Worm (Caenorhabditis elegans) whole organism, late embryonic: ENCODE results near the gene B0035.13.
"Not testable (repeated sequence)": the region's sequence is repeated elsewhere in the genome, so short reads cannot be mapped to it uniquely, and the experiment has no call there.

Source experiments
- C38D4.7 ChIP-seq: fragments of 200-800 bp; sonication (Bioruptor generic); optimal IDR thresholded peaks from 2 replicates; lab custom pipeline; 2018; ENCODE audit warnings: mild to moderate bottlenecking, missing genetic modification characterization, moderate library complexity, missing compliant biosample characterization
- F13H6.1 ChIP-seq: sonication (generic microtip); optimal IDR thresholded peaks from 2 replicates; lab custom pipeline; 2016; ENCODE audit warnings: missing genetic modification characterization, missing compliant biosample characterization
- T23F11.4 ChIP-seq: fragments of 200-800 bp; sonication (Bioruptor generic); optimal IDR thresholded peaks from 2 replicates; lab custom pipeline; 2018; ENCODE audit warnings: mild to moderate bottlenecking, missing genetic modification characterization, missing compliant biosample characterization
- Y22D7AL.16 ChIP-seq: sonication (generic microtip); optimal IDR thresholded peaks from 2 replicates; lab custom pipeline; 2016; ENCODE audit warnings: missing genetic modification characterization, missing compliant biosample characterization
- ama-1 ChIP-seq: fragments of 150-350 bp; optimal IDR thresholded peaks from 2 replicates; lab custom pipeline; 2014
- ceh-18 ChIP-seq: sonication (generic microtip); optimal IDR thresholded peaks from 2 replicates; lab custom pipeline; 2016; ENCODE audit warnings: missing genetic modification characterization, missing compliant biosample characterization
- ceh-31 ChIP-seq: sonication (generic microtip); optimal IDR thresholded peaks from 2 replicates; lab custom pipeline; 2016; ENCODE audit warnings: missing genetic modification characterization, missing compliant biosample characterization
- ceh-34 ChIP-seq: sonication (generic microtip); optimal IDR thresholded peaks from 2 replicates; lab custom pipeline; 2016; ENCODE audit warnings: mild to moderate bottlenecking, missing genetic modification characterization, missing compliant biosample characterization
- ceh-45 ChIP-seq: fragments of 200-800 bp; sonication (Bioruptor generic); IDR thresholded peaks from 2 replicates; pipeline ENCODE4 v1.3.6; 2022; ENCODE audit warnings: missing genetic modification reagents, missing genetic modification characterization, missing compliant biosample characterization
- ceh-6 ChIP-seq: fragments of 200-800 bp; sonication (Bioruptor generic); optimal IDR thresholded peaks from 2 replicates; lab custom pipeline; 2018; ENCODE audit warnings: mild to moderate bottlenecking, missing genetic modification characterization, missing compliant biosample characterization
- ceh-9 ChIP-seq: sonication (generic microtip); optimal IDR thresholded peaks from 2 replicates; lab custom pipeline; 2016; ENCODE audit warnings: mild to moderate bottlenecking, missing genetic modification characterization, inconsistent platforms, missing compliant biosample characterization
- che-1 ChIP-seq: sonication (generic microtip); optimal IDR thresholded peaks from 2 replicates; lab custom pipeline; 2016; ENCODE audit warnings: mild to moderate bottlenecking, missing genetic modification characterization, missing compliant biosample characterization
- dve-1 ChIP-seq: sonication (generic microtip); optimal IDR thresholded peaks from 2 replicates; lab custom pipeline; 2017; ENCODE audit warnings: antibody characterized with exemption, mild to moderate bottlenecking, missing genetic modification characterization, missing compliant biosample characterization
- elt-2 ChIP-seq: sonication (generic microtip); optimal IDR thresholded peaks from 2 replicates; lab custom pipeline; 2016; ENCODE audit warnings: missing genetic modification reagents, missing genetic modification characterization, missing compliant biosample characterization
- elt-4 ChIP-seq: sonication (generic microtip); optimal IDR thresholded peaks from 2 replicates; lab custom pipeline; 2016; ENCODE audit warnings: missing genetic modification characterization, missing compliant biosample characterization
- hlh-30 ChIP-seq: sonication (generic microtip); optimal IDR thresholded peaks from 2 replicates; lab custom pipeline; 2017; ENCODE audit warnings: antibody characterized with exemption, missing genetic modification characterization, missing compliant biosample characterization; ENCODE audit not compliant: insufficient read depth
- hlh-6 ChIP-seq: sonication (generic microtip); optimal IDR thresholded peaks from 2 replicates; lab custom pipeline; 2016; ENCODE audit warnings: missing genotype, missing genetic modification characterization, missing compliant biosample characterization
- hlh-8 ChIP-seq: sonication (generic microtip); optimal IDR thresholded peaks from 2 replicates; lab custom pipeline; 2016; ENCODE audit warnings: missing genotype, missing genetic modification characterization, missing compliant biosample characterization
- madf-2 ChIP-seq: sonication (generic microtip); optimal IDR thresholded peaks from 2 replicates; lab custom pipeline; 2017; ENCODE audit warnings: missing genetic modification characterization, missing compliant biosample characterization
- mec-3 ChIP-seq: sonication (generic microtip); optimal IDR thresholded peaks from 2 replicates; lab custom pipeline; 2016; ENCODE audit warnings: borderline replicate concordance, missing genetic modification characterization, missing compliant biosample characterization
- npax-4 ChIP-seq: sonication (generic microtip); optimal IDR thresholded peaks from 2 replicates; lab custom pipeline; 2016; ENCODE audit warnings: missing genetic modification characterization, missing compliant biosample characterization
- pag-3 ChIP-seq: sonication (generic microtip); optimal IDR thresholded peaks from 2 replicates; lab custom pipeline; 2016; ENCODE audit warnings: missing compliant biosample characterization, missing genetic modification characterization, borderline replicate concordance
- pax-1 ChIP-seq: fragments of 150-350 bp; optimal IDR thresholded peaks from 2 replicates; lab custom pipeline; 2014; ENCODE audit warnings: missing biosample characterization, missing genetic modification characterization
- pqm-1 ChIP-seq: sonication (generic microtip); optimal IDR thresholded peaks from 2 replicates; lab custom pipeline; 2016; ENCODE audit warnings: missing genetic modification characterization, missing compliant biosample characterization
- pros-1 ChIP-seq: fragments of 150-350 bp; optimal IDR thresholded peaks from 2 replicates; lab custom pipeline; 2014; ENCODE audit warnings: missing biosample characterization, missing genetic modification reagents, missing genetic modification characterization
- ref-2 ChIP-seq: sonication (generic microtip); optimal IDR thresholded peaks from 2 replicates; lab custom pipeline; 2016; ENCODE audit warnings: missing genetic modification characterization, missing compliant biosample characterization
- rnt-1 ChIP-seq: sonication (generic microtip); optimal IDR thresholded peaks from 2 replicates; lab custom pipeline; 2016; ENCODE audit warnings: missing genetic modification characterization, missing compliant biosample characterization
- syd-9 ChIP-seq: sonication (generic microtip); optimal IDR thresholded peaks from 2 replicates; lab custom pipeline; 2016; ENCODE audit warnings: mild to moderate bottlenecking, missing genetic modification characterization, moderate library complexity, missing compliant biosample characterization
- tbx-2 ChIP-seq: sonication (generic microtip); optimal IDR thresholded peaks from 2 replicates; lab custom pipeline; 2016; ENCODE audit warnings: missing genetic modification characterization, missing compliant biosample characterization
- unc-3 ChIP-seq, 2 experiments: fragments of 200-800 bp in 1 of 2; sonication (Bioruptor generic) in 1 of 2; sonication (generic microtip) in 1 of 2; conservative IDR thresholded peaks in 1 of 2; optimal IDR thresholded peaks in 1 of 2; 2 replicates each; pipeline versions ENCODE4 v1.3.6 to Lab custom; 2016 to 2022; ENCODE audit warnings: missing compliant biosample characterization in 2 of 2, missing genetic modification characterization in 2 of 2, missing genetic modification reagents in 1 of 2
- zip-5 ChIP-seq: sonication (generic microtip); optimal IDR thresholded peaks from 2 replicates; lab custom pipeline; 2016; ENCODE audit warnings: missing genetic modification characterization, missing compliant biosample characterization

The B0035.13 gene

ce11 chrIV:11263101-11263500, 43.4 kb downstream of the B0035.13 start, which contains the start of gene col-126:
Gene col-126, plus strand, starts transcription at chrIV:11263401.
- TF ChIP-seq F13H6.1 (tag; lab: Kevin White, UChicago); ceh-34; ref-2: not testable (repeated sequence)

ce11 chrIV:11261535-11261934, 45.0 kb downstream of the B0035.13 start, which contains the start of gene F54D1.1:
Gene F54D1.1, plus strand, starts transcription at chrIV:11261835.
- TF ChIP-seq tbx-2 (tag; lab: Kevin White, UChicago) (no peak), unc-3 (GFP tag; conservative IDR thresholded peaks at IDR 0.05; lab: Robert Waterston, UW) (no peak), unc-3 (tag; optimal IDR thresholded peaks at IDR 0.05; lab: Kevin White, UChicago) (no peak), T23F11.4 (GFP tag; lab: Kevin White, UChicago) (no peak), hlh-30 (tag; lab: Kevin White, UChicago) (no peak), elt-4 (tag; lab: Kevin White, UChicago) (no peak), madf-2 (no peak), che-1 (tag; lab: Kevin White, UChicago) (no peak)

- TF ChIP-seq ceh-31 (tag; lab: Kevin White, UChicago) (no peak), ceh-45 (GFP tag; lab: Robert Waterston, UW) (no peak), zip-5 (no peak), pqm-1 (tag; lab: Kevin White, UChicago) (no peak), C38D4.7 (GFP tag; lab: Kevin White, UChicago) (no peak), Y22D7AL.16 (no peak), mec-3 (no peak), pros-1 (tag; lab: Kevin White, UChicago) (no peak), pag-3 (tag; lab: Kevin White, UChicago) (no peak), npax-4 (no peak), ama-1 (lab: Kevin White, UChicago) (no peak), pax-1 (tag; lab: Kevin White, UChicago) (no peak), dve-1 (tag; lab: Kevin White, UChicago) (no peak), ceh-6 (GFP tag; lab: Kevin White, UChicago) (no peak), ceh-9 (tag; lab: Kevin White, UChicago) (no peak)
Observed at ce11 chrIV:11260544-11261227, 45.8 kb downstream of the B0035.13 start, which contains the start of gene C05C12.5. Gene C05C12.5, minus strand, starts transcription at chrIV:11261185.

- TF ChIP-seq hlh-6 (no peak), F13H6.1 (tag; lab: Kevin White, UChicago) (no peak), pros-1 (tag; lab: Kevin White, UChicago) (no peak), ceh-18 (tag; lab: Kevin White, UChicago) (no peak), rnt-1 (no peak), syd-9 (no peak), dve-1 (tag; lab: Kevin White, UChicago) (no peak)
Observed at ce11 chrIV:11259485-11259972, 47.0 kb downstream of the B0035.13 start, which contains the start of gene gtl-1. Gene gtl-1, minus strand, starts transcription at chrIV:11259535.

ce11 chrIV:11257476-11257875, 49.0 kb downstream of the B0035.13 start:
- TF ChIP-seq hlh-8 = no peak
- peak; percentile 18 for TF ChIP-seq elt-2
